Worm (Caenorhabditis elegans) whole organism, L4/young adult: ENCODE measurements around the gene mppb-1.

ENCODE experiments used
- W03F9.2 ChIP-seq: fragments of 150-350 bp; optimal IDR thresholded peaks from 2 replicates; lab custom pipeline; 2014; ENCODE audit warnings: missing biosample characterization, missing genetic modification characterization
- dao-5 ChIP-seq: sonication (generic microtip); optimal IDR thresholded peaks from 2 replicates; lab custom pipeline; 2016; ENCODE audit warnings: missing genotype, missing genetic modification characterization, moderate library complexity, missing compliant biosample characterization
- him-1 ChIP-seq: sonication (generic microtip); optimal IDR thresholded peaks from 2 replicates; lab custom pipeline; 2016; ENCODE audit warnings: missing genotype, missing genetic modification reagents, missing genetic modification characterization, missing compliant biosample characterization

DNA sequence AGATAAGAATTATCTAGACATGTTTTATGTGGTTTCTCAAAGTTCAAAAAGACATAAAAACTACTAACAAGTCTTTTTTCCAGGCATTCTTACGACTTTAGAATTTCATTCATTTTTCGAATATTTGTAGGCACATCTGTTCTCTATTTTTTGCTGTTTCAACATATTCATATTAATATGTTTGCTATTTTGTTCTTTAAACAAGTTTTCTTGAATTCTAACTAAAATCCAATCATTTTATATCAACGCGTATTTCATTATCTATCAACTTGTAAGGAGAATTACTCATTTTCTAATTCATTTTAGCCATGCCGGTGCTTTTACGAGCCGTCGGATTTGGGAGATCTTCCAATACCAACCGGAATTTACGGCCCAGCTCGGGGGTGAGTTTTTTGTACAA lies 7.6 kb downstream of the mppb-1 start, which contains the start of gene twk-8:
- TF ChIP-seq him-1 (no peak), W03F9.2 (tag; lab: Kevin White, UChicago) (no peak), dao-5 (tag; lab: Kevin White, UChicago) (no peak)
